Fruit fly (Drosophila melanogaster) S2 (cell line): ENCODE results near the gene sty.

Experiments
- CG8478 ChIP-seq: fragments of >200 bp; optimal IDR thresholded peaks from 2 replicates; lab custom pipeline; 2018
- CTCF ChIP-seq, 2 experiments: fragments of >200 bp; optimal IDR thresholded peaks; 2 replicates each; lab custom pipeline; 2018

- no peak for TF ChIP-seq CG8478 (lab: Kevin White, UChicago)
- no peak for TF ChIP-seq CTCF (optimal IDR thresholded peaks at IDR 0.05; lab: Kevin White, UChicago)
Measured at dm6 chr3L:3450410-3450809, 25.7 kb upstream of the sty start.
